Worm (Caenorhabditis elegans) whole organism, mixed stage, embryonic: ENCODE data around the gene C15H11.13.

Experiments
- M03D4.4 ChIP-seq: sonication (generic microtip); optimal IDR thresholded peaks from 2 replicates; lab custom pipeline; 2017; ENCODE audit warnings: mild to moderate bottlenecking, missing genetic modification characterization, missing compliant biosample characterization
- bed-3 ChIP-seq: fragments of 200-800 bp; sonication (Bioruptor generic); optimal IDR thresholded peaks from 3 replicates; lab custom pipeline; 2018; ENCODE audit warnings: mild to moderate bottlenecking, missing genetic modification characterization, moderate library complexity, missing compliant biosample characterization
- ceh-39 ChIP-seq: fragments of 150-350 bp; optimal IDR thresholded peaks from 2 replicates; lab custom pipeline; 2014; ENCODE audit warnings: missing biosample characterization, missing genetic modification characterization
- ceh-43 ChIP-seq: fragments of 200-800 bp; sonication (Bioruptor generic); optimal IDR thresholded peaks from 2 replicates; lab custom pipeline; 2018; ENCODE audit warnings: mild to moderate bottlenecking, missing genetic modification characterization, moderate library complexity, missing compliant biosample characterization
- ceh-83 ChIP-seq: fragments of 200-800 bp; sonication (Bioruptor generic); optimal IDR thresholded peaks from 2 replicates; lab custom pipeline; 2018; ENCODE audit warnings: mild to moderate bottlenecking, missing genetic modification characterization, missing compliant biosample characterization
- ces-1 ChIP-seq: fragments of 150-350 bp; optimal IDR thresholded peaks from 2 replicates; lab custom pipeline; 2014; ENCODE audit warnings: missing biosample characterization, missing genetic modification reagents, missing genetic modification characterization
- cnd-1 ChIP-seq: fragments of 200-800 bp; sonication (Bioruptor generic); optimal IDR thresholded peaks from 2 replicates; lab custom pipeline; 2018; ENCODE audit warnings: mild to moderate bottlenecking, missing genetic modification characterization, missing compliant biosample characterization
- drap-1 ChIP-seq: fragments of 200-800 bp; sonication (Bioruptor generic); optimal IDR thresholded peaks from 3 replicates; lab custom pipeline; 2018; ENCODE audit warnings: mild to moderate bottlenecking, missing genetic modification characterization, missing compliant biosample characterization
- elt-1 ChIP-seq: sonication (generic microtip); optimal IDR thresholded peaks from 2 replicates; lab custom pipeline; 2017; ENCODE audit warnings: missing genetic modification characterization, mild to moderate bottlenecking, missing compliant biosample characterization, antibody characterized with exemption, moderate library complexity, borderline replicate concordance; ENCODE audit not compliant: insufficient read depth
- elt-3 ChIP-seq: fragments of 150-350 bp; optimal IDR thresholded peaks from 2 replicates; lab custom pipeline; 2014; ENCODE audit warnings: missing biosample characterization, missing genetic modification characterization
- flh-1 ChIP-seq: fragments of 200-800 bp; sonication (Bioruptor generic); optimal IDR thresholded peaks from 2 replicates; lab custom pipeline; 2018; ENCODE audit warnings: mild to moderate bottlenecking, missing genetic modification characterization, moderate library complexity, missing compliant biosample characterization
- ham-2 ChIP-seq: fragments of 200-800 bp; sonication (Bioruptor generic); optimal IDR thresholded peaks from 2 replicates; lab custom pipeline; 2018; ENCODE audit warnings: mild to moderate bottlenecking, missing genetic modification characterization, missing compliant biosample characterization
- hlh-1 ChIP-seq: fragments of 150-350 bp; optimal IDR thresholded peaks from 2 replicates; lab custom pipeline; 2014; ENCODE audit warnings: missing biosample characterization, missing genetic modification reagents, missing genetic modification characterization
- lin-32 ChIP-seq: fragments of 200-800 bp; sonication (Bioruptor generic); optimal IDR thresholded peaks from 2 replicates; lab custom pipeline; 2018; ENCODE audit warnings: mild to moderate bottlenecking, missing genetic modification characterization, missing compliant biosample characterization
- mab-5 ChIP-seq: fragments of 150-350 bp; optimal IDR thresholded peaks from 2 replicates; lab custom pipeline; 2014; ENCODE audit warnings: missing biosample characterization, missing genetic modification characterization
- mep-1 ChIP-seq: fragments of 150-350 bp; optimal IDR thresholded peaks from 2 replicates; lab custom pipeline; 2017; ENCODE audit warnings: missing biosample characterization, missing genetic modification reagents, missing genetic modification characterization, inconsistent platforms
- mls-2 ChIP-seq: sonication (generic microtip); optimal IDR thresholded peaks from 2 replicates; lab custom pipeline; 2016; ENCODE audit warnings: mild to moderate bottlenecking, missing genetic modification characterization, moderate library complexity, missing compliant biosample characterization
- nhr-12 ChIP-seq: fragments of 150-350 bp; optimal IDR thresholded peaks from 2 replicates; lab custom pipeline; 2014; ENCODE audit warnings: missing biosample characterization, missing genetic modification characterization
- nhr-2 ChIP-seq: fragments of 150-350 bp; optimal IDR thresholded peaks from 2 replicates; lab custom pipeline; 2014; ENCODE audit warnings: missing biosample characterization, missing genetic modification characterization
- nhr-237 ChIP-seq: fragments of 150-350 bp; optimal IDR thresholded peaks from 2 replicates; lab custom pipeline; 2014; ENCODE audit warnings: missing biosample characterization, missing genetic modification characterization
- nhr-28 ChIP-seq: fragments of 150-350 bp; optimal IDR thresholded peaks from 2 replicates; lab custom pipeline; 2014; ENCODE audit warnings: missing biosample characterization, missing genetic modification characterization
- nhr-76 ChIP-seq: sonication (generic microtip); optimal IDR thresholded peaks from 2 replicates; lab custom pipeline; 2017; ENCODE audit warnings: missing biosample characterization, missing genetic modification characterization
- pha-4 ChIP-seq: fragments of 150-350 bp; optimal IDR thresholded peaks from 2 replicates; lab custom pipeline; 2018; ENCODE audit warnings: missing biosample characterization, missing genetic modification reagents, missing genetic modification characterization
- sem-2 ChIP-seq: fragments of 200-800 bp; sonication (Bioruptor generic); optimal IDR thresholded peaks from 2 replicates; lab custom pipeline; 2018; ENCODE audit warnings: mild to moderate bottlenecking, missing genetic modification characterization, missing compliant biosample characterization
- sptf-1 ChIP-seq: sonication (generic microtip); optimal IDR thresholded peaks from 2 replicates; lab custom pipeline; 2017; ENCODE audit warnings: mild to moderate bottlenecking, missing genetic modification characterization, moderate library complexity, missing compliant biosample characterization
- unc-120 ChIP-seq: sonication (generic microtip); optimal IDR thresholded peaks from 2 replicates; lab custom pipeline; 2017; ENCODE audit warnings: missing genetic modification characterization, missing compliant biosample characterization; ENCODE audit not compliant: poor library complexity, severe bottlenecking
- unc-39 ChIP-seq: fragments of 150-350 bp; optimal IDR thresholded peaks from 2 replicates; lab custom pipeline; 2014; ENCODE audit warnings: missing biosample characterization, missing genetic modification characterization
- unc-62 ChIP-seq: fragments of 150-350 bp; optimal IDR thresholded peaks from 2 replicates; lab custom pipeline; 2014; ENCODE audit warnings: missing biosample characterization, missing genetic modification reagents, missing genetic modification characterization
- zip-8 ChIP-seq: fragments of 150-350 bp; optimal IDR thresholded peaks from 2 replicates; lab custom pipeline; 2014; ENCODE audit warnings: missing biosample characterization, missing genetic modification characterization
- ztf-11 ChIP-seq: fragments of 150-350 bp; optimal IDR thresholded peaks from 2 replicates; lab custom pipeline; 2014; ENCODE audit warnings: missing biosample characterization, missing genetic modification characterization

The C15H11.13 gene

DNA sequence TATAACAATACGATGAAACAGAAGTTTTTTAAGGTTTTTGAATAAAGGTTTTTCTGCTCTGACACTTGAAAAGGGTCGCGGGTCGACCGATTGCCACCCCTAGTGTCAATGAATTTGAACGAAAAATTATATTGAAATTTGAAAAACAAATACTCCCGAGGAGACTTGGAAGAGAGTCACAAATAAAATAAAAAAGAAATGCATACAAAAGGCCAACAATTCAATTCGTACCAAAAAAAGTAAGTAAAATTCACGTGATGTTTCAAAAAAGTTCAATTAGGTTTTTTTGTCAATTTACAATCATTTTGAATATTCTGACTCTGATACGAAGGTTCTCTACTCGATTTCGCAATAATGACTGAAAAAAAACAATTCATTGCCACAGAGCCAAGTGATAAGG is 1.3 kb upstream of the C15H11.13 start, which contains the start of gene C15H11.1:
C15H11.1 (plus strand) TSS at position 301 of the 400 bp plus-strand sequence.
- TF ChIP-seq bed-3 (GFP tag; lab: Kevin White, UChicago) (no peak), zip-8 (tag; lab: Kevin White, UChicago) (no peak), nhr-2 (tag; lab: Kevin White, UChicago) (no peak), ceh-43 (no peak), sptf-1 (tag; lab: Kevin White, UChicago) (no peak), unc-39 (tag; lab: Kevin White, UChicago) (no peak), nhr-28 (tag; lab: Kevin White, UChicago) (no peak), elt-3 (tag; lab: Kevin White, UChicago) (no peak), nhr-12 (tag; lab: Kevin White, UChicago) (no peak), hlh-1 (tag; lab: Kevin White, UChicago) (no peak), mab-5 (no peak), ceh-39 (no peak), pha-4 (tag; lab: Kevin White, UChicago) (no peak), lin-32 (no peak)
- TF ChIP-seq, all 35 proteins: peak for 0

DNA sequence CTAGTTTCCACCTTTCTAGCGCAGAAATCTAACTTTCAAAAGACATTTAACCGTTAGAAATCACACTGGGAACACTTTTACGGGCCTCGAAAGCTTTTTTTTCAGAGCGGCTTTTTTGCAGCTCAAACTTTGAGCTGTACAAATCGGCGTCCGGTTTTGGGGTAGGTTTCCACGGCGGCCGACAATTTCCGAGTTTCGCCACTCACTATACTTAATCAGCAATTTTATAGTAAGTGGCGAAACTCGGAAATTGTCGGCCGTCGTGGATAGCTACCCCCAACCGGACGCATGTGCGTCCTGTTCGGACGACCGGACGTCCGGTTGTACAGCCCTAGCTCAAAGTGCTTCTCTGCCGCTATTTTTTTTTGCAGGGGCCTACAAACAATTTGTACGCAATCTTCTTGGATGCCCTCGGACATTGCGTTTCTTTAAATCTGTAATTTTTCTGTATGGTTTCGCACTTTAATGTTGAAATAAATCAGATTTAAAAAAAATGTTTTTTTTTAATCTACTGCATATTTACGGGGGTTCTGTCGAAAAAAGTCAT is 1.4 kb downstream of the C15H11.13 start:
- TF ChIP-seq M03D4.4 (tag; lab: Kevin White, UChicago) (no peak), mls-2 (no peak), nhr-237 (tag; lab: Kevin White, UChicago) (no peak), flh-1 (GFP tag; lab: Kevin White, UChicago) (no peak), elt-1 (tag; lab: Kevin White, UChicago) (no peak), mab-5 (no peak), unc-62 (GFP tag; lab: Kevin White, UChicago) (no peak), sem-2 (GFP tag; lab: Kevin White, UChicago) (no peak), nhr-28 (tag; lab: Kevin White, UChicago) (no peak), ham-2 (GFP tag; lab: Kevin White, UChicago) (no peak), ces-1 (GFP tag; lab: Kevin White, UChicago) (no peak), ceh-39 (no peak), ztf-11 (tag; lab: Kevin White, UChicago) (no peak), sptf-1 (tag; lab: Kevin White, UChicago) (no peak), nhr-2 (tag; lab: Kevin White, UChicago) (no peak), elt-3 (tag; lab: Kevin White, UChicago) (no peak), drap-1 (GFP tag; lab: Kevin White, UChicago) (no peak)

DNA sequence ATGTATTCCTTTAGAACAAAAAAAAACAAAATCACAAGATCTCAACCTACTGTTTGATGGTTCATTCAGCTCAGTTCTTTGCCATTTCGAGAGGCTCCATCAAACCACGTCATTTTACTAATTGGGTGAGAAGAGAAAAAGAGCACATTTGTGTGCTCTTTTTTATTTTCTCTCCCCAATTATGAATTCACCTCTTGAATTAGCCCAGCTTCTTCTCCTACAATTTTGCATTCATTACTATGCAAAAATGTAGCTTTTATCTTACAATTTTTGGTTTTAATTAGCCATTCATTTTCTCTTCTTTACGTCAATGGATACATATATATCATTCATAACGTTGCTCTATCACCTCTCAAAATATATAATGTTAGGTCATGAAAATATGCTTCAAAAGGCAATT is 10.8 kb downstream of the C15H11.13 start:
- TF ChIP-seq nhr-237 (tag; lab: Kevin White, UChicago) (no peak), drap-1 (GFP tag; lab: Kevin White, UChicago) (no peak), cnd-1 (no peak), nhr-12 (tag; lab: Kevin White, UChicago) (no peak), bed-3 (GFP tag; lab: Kevin White, UChicago) (no peak), ces-1 (GFP tag; lab: Kevin White, UChicago) (no peak), nhr-2 (tag; lab: Kevin White, UChicago) (no peak), ham-2 (GFP tag; lab: Kevin White, UChicago) (no peak), mab-5 (no peak), unc-62 (GFP tag; lab: Kevin White, UChicago) (no peak), unc-120 (no peak), elt-1 (tag; lab: Kevin White, UChicago) (no peak), hlh-1 (tag; lab: Kevin White, UChicago) (no peak), ceh-39 (no peak)
- TF ChIP-seq, all 35 proteins: peak for 0

DNA sequence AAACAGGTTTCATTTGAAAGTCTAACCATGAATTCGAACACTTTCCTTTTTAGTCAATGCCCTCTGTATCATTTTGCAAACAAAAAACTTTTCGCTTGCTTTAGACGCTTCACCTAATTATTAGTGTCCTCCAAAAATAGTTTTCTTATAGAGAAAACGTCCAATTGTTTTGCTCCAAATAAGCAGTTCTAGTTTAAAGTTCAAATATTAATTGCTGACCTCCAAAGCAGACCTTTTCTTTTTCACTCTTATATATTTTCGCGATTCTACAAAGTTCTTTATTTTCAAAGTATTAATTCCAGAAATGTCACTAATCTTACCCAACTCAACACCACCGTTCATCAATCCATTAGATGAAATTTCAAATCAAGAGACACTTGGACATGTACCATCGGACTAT is 13.9 kb downstream of the C15H11.13 start, which contains the start of gene gnrr-2:
gnrr-2 (plus strand) TSS at position 301 of the 400 bp plus-strand sequence.
- no peak for TF ChIP-seq ztf-11 (tag; lab: Kevin White, UChicago)
- no peak for TF ChIP-seq nhr-28 (tag; lab: Kevin White, UChicago)
- TF ChIP-seq unc-120 = no peak
- no peak for TF ChIP-seq elt-3 (tag; lab: Kevin White, UChicago)
- TF ChIP-seq cnd-1 = no peak
- TF ChIP-seq zip-8 (tag; lab: Kevin White, UChicago) = no peak
- TF ChIP-seq sptf-1 (tag; lab: Kevin White, UChicago) = no peak
- TF ChIP-seq ceh-39 = no peak
- TF ChIP-seq nhr-76 (tag; lab: Kevin White, UChicago) = no peak
- TF ChIP-seq nhr-2 (tag; lab: Kevin White, UChicago) = no peak
- TF ChIP-seq hlh-1 (tag; lab: Kevin White, UChicago) = no peak

DNA sequence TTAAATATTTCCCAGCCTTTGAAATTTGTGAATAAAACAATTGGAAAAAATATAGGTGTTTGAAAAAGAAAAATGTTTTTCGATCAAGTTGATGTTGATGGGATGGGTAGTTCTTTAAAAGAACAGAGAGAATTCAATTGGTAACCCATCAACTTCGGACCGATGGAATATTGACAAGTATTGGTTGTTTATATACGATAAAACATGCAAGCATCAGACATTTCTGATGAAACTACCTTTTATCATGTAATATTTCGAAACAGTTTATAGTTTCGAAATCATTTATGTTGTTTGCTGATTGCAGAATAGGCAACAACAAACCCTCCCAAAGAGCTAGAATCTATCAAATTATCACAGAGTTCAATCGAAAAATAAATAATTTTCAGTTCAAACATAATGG is 15.1 kb downstream of the C15H11.13 start:
- no peak for TF ChIP-seq ceh-83 (GFP tag; lab: Kevin White, UChicago)
- no peak for TF ChIP-seq ceh-39
- no peak for TF ChIP-seq lin-32
- TF ChIP-seq sem-2 (GFP tag; lab: Kevin White, UChicago) = no peak
- no peak for TF ChIP-seq elt-3 (tag; lab: Kevin White, UChicago)
- TF ChIP-seq zip-8 (tag; lab: Kevin White, UChicago) = no peak
- no peak for TF ChIP-seq ham-2 (GFP tag; lab: Kevin White, UChicago)
- TF ChIP-seq M03D4.4 (tag; lab: Kevin White, UChicago) = no peak
- TF ChIP-seq nhr-76 (tag; lab: Kevin White, UChicago) = no peak
- TF ChIP-seq hlh-1 (tag; lab: Kevin White, UChicago) = no peak
- no peak for TF ChIP-seq sptf-1 (tag; lab: Kevin White, UChicago)
- TF ChIP-seq mep-1 (tag; lab: Kevin White, UChicago) = no peak
- TF ChIP-seq bed-3 (GFP tag; lab: Kevin White, UChicago) = no peak
- TF ChIP-seq mls-2 = no peak
- TF ChIP-seq ztf-11 (tag; lab: Kevin White, UChicago) = no peak
- TF ChIP-seq unc-39 (tag; lab: Kevin White, UChicago) = no peak
